Fruit fly (Drosophila melanogaster) whole organism, embryonic: ENCODE results near the gene Spn38F.
A peak's percentile ranks its signal among the peaks of the same experiment; 100 is the strongest.

Source experiments
- Aef1 ChIP-seq: fragments of 200-800 bp; sonication (Bioruptor generic); IDR thresholded peaks from 3 replicates; pipeline ENCODE4 v1.3.6; 2022; ENCODE audit warnings: missing biosample characterization, missing genetic modification characterization
- Atf-2 ChIP-seq: fragments of 200-800 bp; sonication (Bioruptor generic); optimal IDR thresholded peaks from 2 replicates; lab custom pipeline; 2016; ENCODE audit warnings: missing biosample characterization, missing genetic modification characterization
- B-H2 ChIP-seq: fragments of 200-800 bp; sonication (Bioruptor generic); optimal IDR thresholded peaks from 2 replicates; lab custom pipeline; 2018; ENCODE audit warnings: missing biosample characterization, mild to moderate bottlenecking, missing genetic modification characterization
- Bdp1 ChIP-seq: fragments of 200-800 bp; sonication (Bioruptor generic); optimal IDR thresholded peaks from 3 replicates; lab custom pipeline; 2016; ENCODE audit warnings: missing biosample characterization, missing genetic modification characterization
- CG12744 ChIP-seq: fragments of 200-800 bp; sonication (Bioruptor generic); optimal IDR thresholded peaks from 2 replicates; lab custom pipeline; 2016; ENCODE audit warnings: missing biosample characterization, missing genetic modification characterization
- CG14050 ChIP-seq: fragments of 200-800 bp; sonication (Bioruptor generic); IDR thresholded peaks from 3 replicates; pipeline ENCODE4 v1.3.6; 2022; ENCODE audit warnings: missing biosample characterization, missing genetic modification characterization
- CG14441 ChIP-seq: fragments of 200-800 bp; sonication (Bioruptor generic); IDR thresholded peaks from 2 replicates; pipeline ENCODE4 v1.3.6; 2022; ENCODE audit warnings: missing biosample characterization, missing genetic modification characterization
- CG14860 ChIP-seq: fragments of 200-800 bp; sonication (Bioruptor generic); IDR thresholded peaks from 3 replicates; pipeline ENCODE4 v1.3.6; 2022; ENCODE audit warnings: missing biosample characterization, missing genetic modification characterization; ENCODE audit not compliant: partially characterized antibody
- CG15073 ChIP-seq: fragments of 200-800 bp; sonication (Bioruptor generic); optimal IDR thresholded peaks from 2 replicates; lab custom pipeline; 2016; ENCODE audit warnings: missing biosample characterization, missing genetic modification characterization
- CG15269 ChIP-seq: fragments of 200-800 bp; sonication (Bioruptor generic); optimal IDR thresholded peaks from 2 replicates; lab custom pipeline; 2018; ENCODE audit warnings: missing biosample characterization, mild to moderate bottlenecking, missing genetic modification characterization, moderate library complexity
- CG17186 ChIP-seq: fragments of 200-800 bp; sonication (Bioruptor generic); optimal IDR thresholded peaks from 3 replicates; lab custom pipeline; 2017; ENCODE audit warnings: missing biosample characterization, missing genetic modification reagents, missing genetic modification characterization
- CG17612 ChIP-seq: fragments of 200-800 bp; sonication (Bioruptor generic); IDR thresholded peaks from 2 replicates; pipeline ENCODE4 v1.3.6; 2022; ENCODE audit warnings: missing biosample characterization, missing genetic modification characterization
- CG18764 ChIP-seq: fragments of 200-800 bp; sonication (Bioruptor generic); optimal IDR thresholded peaks from 3 replicates; lab custom pipeline; 2016; ENCODE audit warnings: missing biosample characterization, missing genetic modification characterization
- CG2889 ChIP-seq: fragments of 200-800 bp; sonication (Bioruptor generic); IDR thresholded peaks from 3 replicates; pipeline ENCODE4 v1.3.6; 2022; ENCODE audit warnings: missing biosample characterization, missing genetic modification characterization
- CG3995 ChIP-seq: fragments of 200-800 bp; sonication (Bioruptor generic); optimal IDR thresholded peaks from 3 replicates; lab custom pipeline; 2016; ENCODE audit warnings: missing biosample characterization, missing genetic modification characterization
- CG4282 ChIP-seq: fragments of 200-800 bp; sonication (Bioruptor generic); optimal IDR thresholded peaks from 2 replicates; lab custom pipeline; 2016; ENCODE audit warnings: missing biosample characterization, missing genetic modification characterization
- CG4360 ChIP-seq: fragments of 200-800 bp; sonication (Bioruptor generic); IDR thresholded peaks from 2 replicates; pipeline ENCODE4 v1.3.6; 2022; ENCODE audit warnings: missing biosample characterization, missing genetic modification characterization
- CG6765 ChIP-seq: fragments of 200-800 bp; sonication (Bioruptor generic); optimal IDR thresholded peaks from 3 replicates; lab custom pipeline; 2017; ENCODE audit warnings: missing biosample characterization, mild to moderate bottlenecking, missing genetic modification characterization
- CG7556 ChIP-seq: fragments of 200-800 bp; sonication (Bioruptor generic); optimal IDR thresholded peaks from 2 replicates; lab custom pipeline; 2017; ENCODE audit warnings: missing biosample characterization, mild to moderate bottlenecking, missing genetic modification characterization
- CG7928 ChIP-seq: fragments of 200-800 bp; sonication (Bioruptor generic); optimal IDR thresholded peaks from 2 replicates; lab custom pipeline; 2017; ENCODE audit warnings: missing biosample characterization, mild to moderate bottlenecking, missing genetic modification characterization
- CHES-1-like ChIP-seq: fragments of 200-800 bp; sonication (Bioruptor generic); optimal IDR thresholded peaks from 2 replicates; lab custom pipeline; 2016; ENCODE audit warnings: missing biosample characterization, missing genetic modification characterization
- CrebB ChIP-seq: fragments of 200-800 bp; sonication (Bioruptor generic); optimal IDR thresholded peaks from 3 replicates; lab custom pipeline; 2018; ENCODE audit warnings: missing biosample characterization, mild to moderate bottlenecking, missing genetic modification characterization
- D19A ChIP-seq: fragments of 200-800 bp; optimal IDR thresholded peaks from 3 replicates; lab custom pipeline; 2019; ENCODE audit warnings: missing biosample characterization, mild to moderate bottlenecking, missing genetic modification characterization, moderate library complexity
- E2f2 ChIP-seq: fragments of 200-800 bp; sonication (Bioruptor generic); IDR thresholded peaks from 2 replicates; pipeline ENCODE4 v1.3.6; 2022; ENCODE audit warnings: missing biosample characterization, missing genetic modification characterization
- Fer1 ChIP-seq: fragments of 200-800 bp; sonication (Bioruptor generic); optimal IDR thresholded peaks from 2 replicates; lab custom pipeline; 2017; ENCODE audit warnings: missing biosample characterization, mild to moderate bottlenecking, missing genetic modification characterization
- Fer2 ChIP-seq: fragments of 200-800 bp; sonication (Bioruptor generic); optimal IDR thresholded peaks from 2 replicates; lab custom pipeline; 2018; ENCODE audit warnings: missing biosample characterization, mild to moderate bottlenecking, missing genetic modification characterization, moderate library complexity
- GATAe ChIP-seq: fragments of 200-800 bp; sonication (Bioruptor generic); conservative IDR thresholded peaks from 2 replicates; pipeline ENCODE4 v1.3.6; 2022; ENCODE audit warnings: missing biosample characterization, missing genetic modification characterization
- HmgD ChIP-seq: fragments of 200-800 bp; sonication (Bioruptor generic); optimal IDR thresholded peaks from 3 replicates; lab custom pipeline; 2016; ENCODE audit warnings: missing biosample characterization, missing genetic modification characterization
- Lpt ChIP-seq: fragments of >200 bp; optimal IDR thresholded peaks from 2 replicates; lab custom pipeline; 2018; ENCODE audit warnings: missing biosample characterization, missing genetic modification characterization
- Mrtf ChIP-seq: fragments of 200-800 bp; sonication (Bioruptor generic); IDR thresholded peaks from 3 replicates; pipeline ENCODE4 v1.3.6; 2022; ENCODE audit warnings: missing biosample characterization, missing genetic modification characterization
- Myb ChIP-seq: fragments of 200-800 bp; sonication (Bioruptor generic); optimal IDR thresholded peaks from 2 replicates; lab custom pipeline; 2016; ENCODE audit warnings: missing biosample characterization, missing genetic modification characterization
- Poxn ChIP-seq: fragments of 200-800 bp; sonication (Bioruptor generic); IDR thresholded peaks from 2 replicates; pipeline ENCODE4 v1.3.6; 2022; ENCODE audit warnings: missing biosample characterization, missing genetic modification characterization
- bigmax ChIP-seq: fragments of 200-800 bp; sonication (Bioruptor generic); optimal IDR thresholded peaks from 2 replicates; lab custom pipeline; 2018; ENCODE audit warnings: missing biosample characterization, mild to moderate bottlenecking, missing genetic modification characterization
- bowl ChIP-seq: fragments of 200-800 bp; sonication (Bioruptor generic); IDR thresholded peaks from 2 replicates; pipeline ENCODE4 v1.3.6; 2022; ENCODE audit warnings: missing biosample characterization, missing genetic modification characterization
- danr ChIP-seq: fragments of 200-800 bp; sonication (Bioruptor generic); IDR thresholded peaks from 2 replicates; pipeline ENCODE4 v1.3.6; 2022; ENCODE audit warnings: missing biosample characterization, missing genetic modification characterization
- dati ChIP-seq: fragments of 200-800 bp; sonication (Bioruptor generic); IDR thresholded peaks from 2 replicates; pipeline ENCODE4 v1.3.6; 2022; ENCODE audit warnings: missing biosample characterization, missing genetic modification characterization
- gfzf ChIP-seq: fragments of 200-800 bp; sonication (Bioruptor generic); optimal IDR thresholded peaks from 2 replicates; lab custom pipeline; 2016; ENCODE audit warnings: missing biosample characterization, mild to moderate bottlenecking, missing genetic modification characterization, moderate library complexity
- gsb-n ChIP-seq: fragments of 200-800 bp; sonication (Bioruptor generic); optimal IDR thresholded peaks from 3 replicates; lab custom pipeline; 2018; ENCODE audit warnings: missing biosample characterization, mild to moderate bottlenecking, missing genetic modification characterization
- ind ChIP-seq: fragments of 200-800 bp; sonication (Bioruptor generic); optimal IDR thresholded peaks from 3 replicates; lab custom pipeline; 2016; ENCODE audit warnings: missing biosample characterization, missing genetic modification characterization
- kah ChIP-seq: fragments of 200-800 bp; sonication (Bioruptor generic); optimal IDR thresholded peaks from 2 replicates; lab custom pipeline; 2018; ENCODE audit warnings: missing biosample characterization, mild to moderate bottlenecking, missing genetic modification characterization
- mld ChIP-seq: fragments of 200-800 bp; sonication (Bioruptor generic); IDR thresholded peaks from 3 replicates; pipeline ENCODE4 v1.3.6; 2022; ENCODE audit warnings: missing biosample characterization, missing genetic modification characterization; ENCODE audit not compliant: partially characterized antibody
- nau ChIP-seq: fragments of 200-800 bp; sonication (Bioruptor generic); optimal IDR thresholded peaks from 3 replicates; lab custom pipeline; 2017; ENCODE audit warnings: missing biosample characterization, mild to moderate bottlenecking, missing genetic modification characterization, missing genetic modification reagents
- p53 ChIP-seq: fragments of 200-800 bp; sonication (Bioruptor generic); optimal IDR thresholded peaks from 2 replicates; lab custom pipeline; 2016; ENCODE audit warnings: missing biosample characterization, missing genetic modification characterization
- peb ChIP-seq: fragments of 200-800 bp; sonication (Bioruptor generic); IDR thresholded peaks from 2 replicates; pipeline ENCODE4 v1.3.6; 2022; ENCODE audit warnings: missing biosample characterization, missing genetic modification characterization
- pho ChIP-seq: fragments of 200-800 bp; sonication (Bioruptor generic); optimal IDR thresholded peaks from 2 replicates; lab custom pipeline; 2016; ENCODE audit warnings: missing biosample characterization, missing genetic modification characterization
- sim ChIP-seq: fragments of 200-800 bp; sonication (Bioruptor generic); IDR thresholded peaks from 2 replicates; pipeline ENCODE4 v1.3.6; 2022; ENCODE audit warnings: missing biosample characterization, missing genetic modification characterization
- tna ChIP-seq: fragments of 200-800 bp; sonication (Bioruptor generic); IDR thresholded peaks from 2 replicates; pipeline ENCODE4 v1.3.6; 2022; ENCODE audit warnings: missing biosample characterization, missing genetic modification characterization; ENCODE audit not compliant: partially characterized antibody
- usp ChIP-seq: fragments of >200 bp; optimal IDR thresholded peaks from 2 replicates; lab custom pipeline; 2017; ENCODE audit warnings: missing biosample characterization, missing genetic modification characterization
- wdn ChIP-seq: fragments of 200-800 bp; sonication (Bioruptor generic); IDR thresholded peaks from 2 replicates; pipeline ENCODE4 v1.3.6; 2022; ENCODE audit warnings: missing biosample characterization, missing genetic modification characterization
- wek ChIP-seq: fragments of 200-800 bp; sonication (Bioruptor generic); optimal IDR thresholded peaks from 3 replicates; lab custom pipeline; 2018; ENCODE audit warnings: missing biosample characterization, mild to moderate bottlenecking, missing genetic modification characterization, moderate library complexity

Gene Spn38F

DNA sequence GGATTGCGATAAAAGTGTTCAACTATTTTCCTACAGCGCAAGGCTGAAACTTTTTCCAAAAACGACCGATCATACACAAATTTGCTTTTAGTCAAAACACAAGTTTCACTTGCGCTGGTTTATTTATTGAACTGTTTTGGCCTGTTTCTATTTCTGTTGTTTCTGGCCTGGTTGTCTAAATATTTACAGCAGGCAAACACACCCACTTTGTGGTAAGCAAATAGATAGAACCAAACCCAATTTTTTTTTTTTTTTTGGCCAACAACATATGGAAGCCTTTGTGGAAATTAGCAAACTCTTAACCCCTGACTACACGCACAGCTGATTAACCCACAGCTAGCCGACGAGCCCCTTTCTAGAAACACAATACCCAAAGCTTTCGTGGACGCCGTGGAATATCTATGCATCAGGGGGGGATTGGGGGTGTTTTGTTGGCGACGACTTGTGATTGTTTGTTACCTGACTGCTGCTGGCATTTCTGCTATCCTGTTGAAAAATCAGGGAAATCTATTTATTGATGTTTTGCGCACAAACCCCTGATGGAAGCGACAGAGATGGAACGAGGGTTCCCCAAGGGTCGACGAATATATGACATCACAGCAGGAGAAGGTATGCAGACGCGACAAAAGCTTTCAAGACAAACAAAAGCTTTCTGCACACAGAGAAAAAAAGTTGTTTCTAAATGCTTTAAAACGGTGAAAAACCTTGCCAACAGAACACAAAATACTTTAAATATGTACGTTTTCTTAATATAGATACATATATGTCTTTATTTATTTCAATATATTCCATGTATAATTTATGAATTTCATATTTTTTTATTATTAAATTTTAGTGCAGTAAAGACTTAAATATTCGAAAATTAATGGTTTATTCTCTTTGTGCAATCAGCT lies 29.9 kb downstream of the Spn38F start (continued):
- TF ChIP-seq CG17186 (GFP tag; lab: Kevin White, UChicago) (no peak), p53 (GFP tag; lab: Kevin White, UChicago) (no peak), Fer2 (peak; percentile 53), Myb (GFP tag; lab: Kevin White, UChicago) (no peak), D19A (tag; lab: Kevin White, UChicago) (peak; percentile 43), CG4282 (GFP tag; lab: Kevin White, UChicago) (peak; percentile 12), E2f2 (peak; percentile 42), Poxn (GFP tag; lab: Robert Waterston, UW) (no peak), bowl (GFP tag; lab: Robert Waterston, UW) (no peak), B-H2 (GFP tag; lab: Kevin White, UChicago) (peak; percentile 17), gsb-n (no peak), Lpt (no peak), CG17612 (no peak), GATAe (GFP tag; lab: Robert Waterston, UW) (no peak; the same call in 1 of the 2 replicates), nau (GFP tag; lab: Kevin White, UChicago) (peak; percentile 74), sim (GFP tag; lab: Robert Waterston, UW) (no peak), usp (GFP tag; lab: Kevin White, UChicago) (no peak), Aef1 (GFP tag; lab: Robert Waterston, UW) (peak; percentile 25; the same call in 1 of the 3 replicates), bigmax (GFP tag; lab: Kevin White, UChicago) (no peak), CG14441 (no peak), gfzf (GFP tag; lab: Kevin White, UChicago) (no peak), CG18764 (GFP tag; lab: Kevin White, UChicago) (no peak), mld (GFP tag; lab: Robert Waterston, UW) (no peak), CHES-1-like (GFP tag; lab: Kevin White, UChicago) (peak; percentile 40), CG3995 (GFP tag; lab: Kevin White, UChicago) (no peak), HmgD (no peak), CG4360 (GFP tag; lab: Robert Waterston, UW) (no peak), Atf-2 (GFP tag; lab: Kevin White, UChicago) (no peak), kah (GFP tag; lab: Kevin White, UChicago) (no peak), CG15073 (GFP tag; lab: Kevin White, UChicago) (no peak), wek (GFP tag; lab: Kevin White, UChicago) (peak; percentile 63), CG15269 (tag; lab: Kevin White, UChicago) (peak; percentile 67), pho (GFP tag; lab: Kevin White, UChicago) (peak; percentile 11), dati (GFP tag; lab: Robert Waterston, UW) (no peak), Bdp1 (GFP tag; lab: Kevin White, UChicago) (no peak), ind (peak; percentile 34), CG6765 (peak; percentile 15), CG14050 (GFP tag; lab: Robert Waterston, UW) (no peak), Fer1 (GFP tag; lab: Kevin White, UChicago) (peak; percentile 74), CG7928 (GFP tag; lab: Kevin White, UChicago) (peak; percentile 23), CrebB (tag; lab: Kevin White, UChicago) (no peak), CG7556 (GFP tag; lab: Kevin White, UChicago) (no peak), CG14860 (GFP tag; lab: Robert Waterston, UW) (no peak), CG12744 (GFP tag; lab: Kevin White, UChicago) (peak; percentile 33), CG2889 (GFP tag; lab: Robert Waterston, UW) (no peak), danr (GFP tag; lab: Robert Waterston, UW) (0 out of 2 replicates have a peak, but pooled peaks have one; percentile 22), tna (GFP tag; lab: Robert Waterston, UW) (no peak), wdn (GFP tag; lab: Robert Waterston, UW) (peak; percentile 31; the same call in 1 of the 2 replicates), Mrtf (GFP tag; lab: Robert Waterston, UW) (no peak), peb (GFP tag; lab: Robert Waterston, UW) (no peak)
